Fruit fly (Drosophila melanogaster): ENCODE measurements around the gene CG5653.
A peak's percentile ranks its signal among the peaks of the same experiment; 100 is the strongest.

Gene CG5653

dm6 chr3L:8996173-8996767 is 30.1 kb upstream of the CG5653 start (continued):
- no peak for TF ChIP-seq Atf6 (GFP tag; IDR thresholded peaks at IDR 0.05)
- TF ChIP-seq sug (tag; optimal IDR thresholded peaks at IDR 0.05) = no peak
- TF ChIP-seq Hr78 (GFP tag; optimal IDR thresholded peaks at IDR 0.05) = no peak
- TF ChIP-seq CG6254 (GFP tag; optimal IDR thresholded peaks at IDR 0.05) = peak; percentile 61
- no peak for TF ChIP-seq ro (GFP tag; IDR thresholded peaks at IDR 0.05)
- no peak for TF ChIP-seq insv (GFP tag; optimal IDR thresholded peaks at IDR 0.05)
- TF ChIP-seq kni (GFP tag; optimal IDR thresholded peaks at IDR 0.05) = no peak
- peak; percentile 51 for TF ChIP-seq CG8924 (tag; optimal IDR thresholded peaks at IDR 0.05)
- TF ChIP-seq CG6654 (GFP tag; optimal IDR thresholded peaks at IDR 0.05) = peak; percentile 24
- no peak for TF ChIP-seq onecut (GFP tag; IDR thresholded peaks at IDR 0.05)
- no peak for TF ChIP-seq CG11723 (GFP tag; optimal IDR thresholded peaks at IDR 0.05)
- TF ChIP-seq esg (GFP tag; conservative IDR thresholded peaks at IDR 0.05) = peak; percentile 50
- peak; percentile 30 for TF ChIP-seq CG7556 (GFP tag; optimal IDR thresholded peaks at IDR 0.05)
- TF ChIP-seq CG18262 (tag; optimal IDR thresholded peaks at IDR 0.05) = no peak
- peak; percentile 11 for TF ChIP-seq caup (GFP tag; optimal IDR thresholded peaks at IDR 0.05; ENCODE audit: severe bottlenecking)
- TF ChIP-seq hth (optimal IDR thresholded peaks at IDR 0.05) = no peak
- TF ChIP-seq CG34376 (GFP tag; optimal IDR thresholded peaks at IDR 0.05) = no peak
- no peak for TF ChIP-seq Elba2 (GFP tag; optimal IDR thresholded peaks at IDR 0.05)
- no peak for TF ChIP-seq NFAT (GFP tag; IDR thresholded peaks at IDR 0.05)
- TF ChIP-seq CG14050 (GFP tag; IDR thresholded peaks at IDR 0.05) = peak; percentile 44; the same call in 1 of the 3 replicates
- no peak for TF ChIP-seq eyg (GFP tag; optimal IDR thresholded peaks at IDR 0.05)
- TF ChIP-seq Hmx (GFP tag; optimal IDR thresholded peaks at IDR 0.05) = no peak
- TF ChIP-seq klu (GFP tag; IDR thresholded peaks at IDR 0.05) = peak; percentile 26; the same call in 1 of the 2 replicates
- TF ChIP-seq CG4282 (GFP tag; optimal IDR thresholded peaks at IDR 0.05) = no peak
- no peak; the same call in 1 of the 2 replicates for TF ChIP-seq Ravus (GFP tag; IDR thresholded peaks at IDR 0.05)
- TF ChIP-seq zfh1 (GFP tag; IDR thresholded peaks at IDR 0.05) = peak; percentile 85
- peak; percentile 60 for TF ChIP-seq HLH54F (GFP tag; optimal IDR thresholded peaks at IDR 0.05)
- no peak for TF ChIP-seq sc (optimal IDR thresholded peaks at IDR 0.05)
- peak; percentile 57 for TF ChIP-seq sc (GFP tag; optimal IDR thresholded peaks at IDR 0.05)
- no peak for TF ChIP-seq Tbp (GFP tag; optimal IDR thresholded peaks at IDR 0.05)
- no peak for TF ChIP-seq sqz (GFP tag; optimal IDR thresholded peaks at IDR 0.05)
- TF ChIP-seq tap (tag; optimal IDR thresholded peaks at IDR 0.05) = no peak
- TF ChIP-seq CG3407 (GFP tag; optimal IDR thresholded peaks at IDR 0.05) = peak; percentile 40
- peak; percentile 68 for TF ChIP-seq CG17829 (tag; optimal IDR thresholded peaks at IDR 0.05)
- no peak for TF ChIP-seq Sox100B (GFP tag; optimal IDR thresholded peaks at IDR 0.05)
- peak; percentile 41 for TF ChIP-seq CG12942 (GFP tag; optimal IDR thresholded peaks at IDR 0.05)
- TF ChIP-seq org-1 (GFP tag; optimal IDR thresholded peaks at IDR 0.05) = no peak
- TF ChIP-seq fd64A (GFP tag; optimal IDR thresholded peaks at IDR 0.05) = no peak
- no peak for TF ChIP-seq CG3065 (GFP tag; optimal IDR thresholded peaks at IDR 0.05)
- no peak for TF ChIP-seq tx (GFP tag; optimal IDR thresholded peaks at IDR 0.05)
- no peak for TF ChIP-seq Dfd (GFP tag; optimal IDR thresholded peaks at IDR 0.05)
- peak; percentile 68 for TF ChIP-seq ind (GFP tag; optimal IDR thresholded peaks at IDR 0.05)
- peak; percentile 12 for TF ChIP-seq cwo (GFP tag; optimal IDR thresholded peaks at IDR 0.05)
- TF ChIP-seq CG1529 (GFP tag; optimal IDR thresholded peaks at IDR 0.05) = peak; percentile 23
- TF ChIP-seq CG11456 (GFP tag; IDR thresholded peaks at IDR 0.05) = peak; percentile 67; the same call in 2 of the 3 replicates
- TF ChIP-seq Fer3 (tag; optimal IDR thresholded peaks at IDR 0.05) = peak; percentile 40
- TF ChIP-seq CG5245 (GFP tag; optimal IDR thresholded peaks at IDR 0.05) = peak; percentile 47
- no peak for TF ChIP-seq pita (GFP tag; optimal IDR thresholded peaks at IDR 0.05)
- peak; percentile 58 for TF ChIP-seq ewg (GFP tag; optimal IDR thresholded peaks at IDR 0.05)
- TF ChIP-seq Mes4 (GFP tag; optimal IDR thresholded peaks at IDR 0.05) = no peak
- TF ChIP-seq CG9437 (GFP tag; optimal IDR thresholded peaks at IDR 0.05) = peak; percentile 13
